Worm (Caenorhabditis elegans) whole organism, late embryonic: ENCODE results near the gene vps-18.

Experiments used
- Y22D7AL.16 ChIP-seq: sonication (generic microtip); optimal IDR thresholded peaks from 2 replicates; lab custom pipeline; 2016; ENCODE audit warnings: missing genetic modification characterization, missing compliant biosample characterization
- ama-1 ChIP-seq: fragments of 150-350 bp; optimal IDR thresholded peaks from 2 replicates; lab custom pipeline; 2014
- ceh-2 ChIP-seq: sonication (generic microtip); optimal IDR thresholded peaks from 2 replicates; lab custom pipeline; 2016; ENCODE audit warnings: missing genotype, missing genetic modification characterization, missing compliant biosample characterization
- ets-4 ChIP-seq: sonication (generic microtip); optimal IDR thresholded peaks from 2 replicates; lab custom pipeline; 2016; ENCODE audit warnings: missing genetic modification characterization, missing compliant biosample characterization
- fax-1 ChIP-seq: sonication (generic microtip); optimal IDR thresholded peaks from 2 replicates; lab custom pipeline; 2016; ENCODE audit warnings: missing genotype, missing genetic modification characterization, missing compliant biosample characterization
- lin-11 ChIP-seq: fragments of 200-800 bp; sonication (Bioruptor generic); optimal IDR thresholded peaks from 2 replicates; lab custom pipeline; 2018; ENCODE audit warnings: mild to moderate bottlenecking, missing genetic modification characterization, missing compliant biosample characterization
- nfya-1 ChIP-seq: sonication (generic microtip); optimal IDR thresholded peaks from 2 replicates; lab custom pipeline; 2017; ENCODE audit warnings: missing genetic modification characterization, mild to moderate bottlenecking, missing compliant biosample characterization, antibody characterized with exemption, moderate library complexity
- odd-2 ChIP-seq: sonication (generic microtip); optimal IDR thresholded peaks from 2 replicates; lab custom pipeline; 2017; ENCODE audit warnings: antibody characterized with exemption, mild to moderate bottlenecking, missing genetic modification characterization, missing compliant biosample characterization
- pax-1 ChIP-seq: fragments of 150-350 bp; optimal IDR thresholded peaks from 2 replicates; lab custom pipeline; 2014; ENCODE audit warnings: missing biosample characterization, missing genetic modification characterization
- pha-4 ChIP-seq: fragments of 150-350 bp; optimal IDR thresholded peaks from 2 replicates; lab custom pipeline; 2018; ENCODE audit warnings: missing biosample characterization, missing genetic modification reagents, missing genetic modification characterization
- pqm-1 ChIP-seq: sonication (generic microtip); optimal IDR thresholded peaks from 2 replicates; lab custom pipeline; 2016; ENCODE audit warnings: missing genetic modification characterization, missing compliant biosample characterization
- rnt-1 ChIP-seq: sonication (generic microtip); optimal IDR thresholded peaks from 2 replicates; lab custom pipeline; 2016; ENCODE audit warnings: missing genetic modification characterization, missing compliant biosample characterization
- syd-9 ChIP-seq: sonication (generic microtip); optimal IDR thresholded peaks from 2 replicates; lab custom pipeline; 2016; ENCODE audit warnings: mild to moderate bottlenecking, missing genetic modification characterization, moderate library complexity, missing compliant biosample characterization
- unc-86 ChIP-seq: sonication (generic microtip); optimal IDR thresholded peaks from 2 replicates; lab custom pipeline; 2016; ENCODE audit warnings: missing genetic modification characterization, missing compliant biosample characterization

DNA sequence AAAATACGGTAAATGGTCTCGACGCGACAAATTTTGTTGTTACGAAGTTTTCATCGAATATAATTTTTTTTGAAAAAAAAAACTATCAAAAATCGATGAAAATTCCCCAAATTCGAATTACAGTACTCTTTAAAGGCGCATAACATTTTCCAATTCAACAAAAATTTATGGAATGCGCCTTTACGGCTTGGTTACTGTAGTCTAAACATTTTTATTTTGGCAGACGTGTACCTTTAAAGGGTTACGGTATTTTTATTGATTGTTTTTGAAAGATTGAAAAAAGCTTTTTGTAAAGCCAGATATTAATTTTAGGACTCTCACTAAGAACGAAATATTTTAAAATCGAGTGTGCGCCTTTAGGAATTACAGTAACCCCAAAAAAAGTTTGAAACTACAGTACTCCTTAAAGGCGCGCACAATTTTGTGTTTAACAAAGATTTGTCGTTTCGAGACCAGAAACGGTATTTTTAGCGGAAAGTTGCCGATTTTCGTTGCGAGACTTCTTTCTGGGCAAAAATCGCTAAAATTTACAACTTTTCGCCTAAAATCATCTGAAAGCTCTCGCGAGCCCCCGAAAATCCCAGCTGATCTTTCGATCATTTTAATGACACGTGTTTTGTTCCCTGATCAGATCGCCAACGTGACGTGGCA is 13.2 kb downstream of the vps-18 start:
- no peak for TF ChIP-seq pha-4 (tag; lab: Kevin White, UChicago)
- TF ChIP-seq odd-2 = no peak
- TF ChIP-seq ets-4 = no peak
- TF ChIP-seq pax-1 (tag; lab: Kevin White, UChicago) = no peak
- no peak for TF ChIP-seq ceh-2 (tag; lab: Kevin White, UChicago)
- no peak for TF ChIP-seq syd-9 (tag; lab: Kevin White, UChicago)
- no peak for TF ChIP-seq fax-1 (tag; lab: Kevin White, UChicago)
- TF ChIP-seq ama-1 = no peak
- no peak for TF ChIP-seq Y22D7AL.16 (tag; lab: Kevin White, UChicago)
- no peak for TF ChIP-seq lin-11 (tag; lab: Kevin White, UChicago)
- no peak for TF ChIP-seq rnt-1 (tag; lab: Kevin White, UChicago)
- no peak for TF ChIP-seq pqm-1 (tag; lab: Kevin White, UChicago)
- TF ChIP-seq unc-86 = no peak
- TF ChIP-seq nfya-1 = no peak
